Worm (Caenorhabditis elegans) whole organism, early embryonic: ENCODE measurements around the gene Y45G12B.3.

Source experiments
- aly-1 ChIP-seq: sonication (generic microtip); optimal IDR thresholded peaks from 2 replicates; lab custom pipeline; 2016; ENCODE audit warnings: missing genetic modification characterization, missing compliant biosample characterization
- ama-1 ChIP-seq: fragments of 150-350 bp; optimal IDR thresholded peaks from 2 replicates; lab custom pipeline; 2014
- ets-7 ChIP-seq: sonication (generic microtip); optimal IDR thresholded peaks from 2 replicates; lab custom pipeline; 2016; ENCODE audit warnings: missing genotype, missing genetic modification characterization, missing compliant biosample characterization
- flt-1 ChIP-seq: fragments of 200-800 bp; sonication (Bioruptor generic); IDR thresholded peaks from 2 replicates; pipeline ENCODE4 v1.3.6; 2022; ENCODE audit warnings: missing genetic modification characterization, missing compliant biosample characterization
- hmbx-1 ChIP-seq: sonication (generic microtip); optimal IDR thresholded peaks from 2 replicates; lab custom pipeline; 2016; ENCODE audit warnings: mild to moderate bottlenecking, missing genetic modification characterization, missing compliant biosample characterization
- hmg-4 ChIP-seq: fragments of 200-800 bp; sonication (Bioruptor generic); optimal IDR thresholded peaks from 2 replicates; lab custom pipeline; 2018; ENCODE audit warnings: mild to moderate bottlenecking, missing genetic modification characterization, missing compliant biosample characterization
- hnd-1 ChIP-seq: sonication (generic microtip); optimal IDR thresholded peaks from 2 replicates; lab custom pipeline; 2016; ENCODE audit warnings: missing genetic modification characterization, missing compliant biosample characterization
- pes-1 ChIP-seq: fragments of 200-800 bp; sonication (Bioruptor generic); IDR thresholded peaks from 2 replicates; pipeline ENCODE4 v1.3.6; 2022; ENCODE audit warnings: missing genetic modification reagents, missing genetic modification characterization, missing compliant biosample characterization
- sea-1 ChIP-seq: fragments of 200-800 bp; sonication (Bioruptor generic); conservative IDR thresholded peaks from 2 replicates; pipeline ENCODE4 v1.3.6; 2022; ENCODE audit warnings: missing genetic modification characterization, missing compliant biosample characterization
- tbx-11 ChIP-seq: fragments of 200-800 bp; sonication (Bioruptor generic); IDR thresholded peaks from 2 replicates; pipeline ENCODE4 v1.3.6; 2022; ENCODE audit warnings: missing genetic modification characterization, missing compliant biosample characterization
- tbx-37 ChIP-seq: fragments of 200-800 bp; sonication (Bioruptor generic); conservative IDR thresholded peaks from 2 replicates; pipeline ENCODE4 v1.3.6; 2022; ENCODE audit warnings: missing genetic modification reagents, missing genetic modification characterization, missing compliant biosample characterization
- tra-4 ChIP-seq: sonication (generic microtip); optimal IDR thresholded peaks from 2 replicates; lab custom pipeline; 2017; ENCODE audit warnings: missing genetic modification characterization, missing compliant biosample characterization

DNA sequence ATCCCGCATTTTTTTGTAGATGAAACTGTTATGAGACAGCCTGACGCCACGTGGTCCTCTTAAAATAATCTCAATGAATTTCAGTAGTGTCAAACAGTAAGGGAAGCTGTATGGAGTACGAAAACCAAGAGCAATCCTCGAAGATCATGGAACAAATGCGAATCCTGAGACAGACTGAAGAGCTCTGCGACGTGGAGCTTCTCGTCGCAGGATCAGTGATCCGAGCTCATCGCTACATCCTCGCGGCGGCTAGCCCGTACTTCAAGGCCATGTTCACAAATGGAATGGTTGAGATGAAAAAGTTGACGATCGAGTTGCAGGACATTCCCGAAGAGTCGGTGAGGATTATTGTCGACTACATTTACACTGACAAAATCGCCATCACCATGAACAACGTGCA lies 11.8 kb downstream of the Y45G12B.3 start:
- TF ChIP-seq flt-1 (GFP tag; lab: Robert Waterston, UW) (no peak), hmbx-1 (no peak), aly-1 (tag; lab: Kevin White, UChicago) (no peak), pes-1 (GFP tag; lab: Robert Waterston, UW) (no peak), hmg-4 (GFP tag; lab: Kevin White, UChicago) (no peak), ama-1 (lab: Kevin White, UChicago) (no peak), tbx-11 (GFP tag; lab: Robert Waterston, UW) (no peak), tbx-37 (GFP tag; lab: Robert Waterston, UW) (no peak), tra-4 (tag; lab: Kevin White, UChicago) (no peak), sea-1 (GFP tag; lab: Robert Waterston, UW) (no peak), hnd-1 (tag; lab: Kevin White, UChicago) (no peak), ets-7 (no peak)
